Worm (Caenorhabditis elegans) whole organism, L4/young adult: ENCODE measurements around the gene srxa-1.

Experiments
- dao-5 ChIP-seq: sonication (generic microtip); optimal IDR thresholded peaks from 2 replicates; lab custom pipeline; 2016; ENCODE audit warnings: missing genotype, missing genetic modification characterization, moderate library complexity, missing compliant biosample characterization
- him-1 ChIP-seq: sonication (generic microtip); optimal IDR thresholded peaks from 2 replicates; lab custom pipeline; 2016; ENCODE audit warnings: missing genotype, missing genetic modification reagents, missing genetic modification characterization, missing compliant biosample characterization

DNA sequence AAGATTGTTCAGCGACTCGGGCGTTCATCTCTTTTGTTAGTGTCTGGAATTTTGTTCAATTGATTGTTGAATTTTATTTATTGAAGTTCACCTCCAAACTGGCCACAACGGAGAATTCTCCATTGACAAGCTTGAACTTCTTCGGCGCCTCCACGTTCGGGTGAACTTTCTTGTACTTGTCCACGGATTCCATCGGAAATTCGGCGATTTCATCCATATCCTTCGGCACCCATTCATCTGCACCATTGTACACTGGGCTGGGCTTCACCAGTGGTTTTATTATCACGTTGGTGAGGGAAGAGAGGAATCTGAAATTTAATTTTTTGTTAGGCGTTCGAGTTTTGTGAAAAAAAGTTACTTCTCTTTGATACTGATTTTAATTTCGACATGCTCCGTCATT, 4.4 kb upstream of the srxa-1 start:
- no peak for TF ChIP-seq dao-5 (tag; lab: Kevin White, UChicago)
- no peak for TF ChIP-seq him-1 (tag; lab: Kevin White, UChicago)
